Fruit fly (Drosophila melanogaster) whole organism, pupa: Measurements from ENCODE around the gene CG31268.

Experiments
- CG10348 ChIP-seq: fragments of 200-800 bp; sonication (Bioruptor generic); IDR thresholded peaks from 2 replicates; pipeline ENCODE4 v1.3.6; 2022; ENCODE audit warnings: missing biosample characterization, missing genetic modification characterization
- CG13204 ChIP-seq: fragments of 200-800 bp; sonication (Bioruptor generic); optimal IDR thresholded peaks from 2 replicates; lab custom pipeline; 2018; ENCODE audit warnings: missing biosample characterization, mild to moderate bottlenecking, missing genetic modification characterization, moderate library complexity
- CG15710 ChIP-seq: fragments of 200-800 bp; sonication (Bioruptor generic); optimal IDR thresholded peaks from 2 replicates; lab custom pipeline; 2018; ENCODE audit warnings: missing biosample characterization, mild to moderate bottlenecking, missing genetic modification characterization, moderate library complexity
- CG34367 ChIP-seq: fragments of 200-800 bp; sonication (Bioruptor generic); optimal IDR thresholded peaks from 2 replicates; lab custom pipeline; 2018; ENCODE audit warnings: missing biosample characterization, mild to moderate bottlenecking, missing genetic modification characterization
- CG4496 ChIP-seq: fragments of 200-800 bp; sonication (Bioruptor generic); IDR thresholded peaks from 3 replicates; pipeline ENCODE4 v1.3.6; 2022; ENCODE audit warnings: missing biosample characterization, missing genetic modification characterization
- CG8159 ChIP-seq: fragments of 200-800 bp; sonication (Bioruptor generic); optimal IDR thresholded peaks from 3 replicates; lab custom pipeline; 2018; ENCODE audit warnings: missing biosample characterization, mild to moderate bottlenecking, missing genetic modification characterization, moderate library complexity
- CG8301 ChIP-seq: fragments of 200-800 bp; sonication (Bioruptor generic); optimal IDR thresholded peaks from 2 replicates; lab custom pipeline; 2018; ENCODE audit warnings: missing biosample characterization, mild to moderate bottlenecking, missing genetic modification characterization
- CG9948 ChIP-seq: fragments of 200-800 bp; sonication (Bioruptor generic); optimal IDR thresholded peaks from 2 replicates; lab custom pipeline; 2018; ENCODE audit warnings: missing biosample characterization, mild to moderate bottlenecking, missing genetic modification characterization, moderate library complexity
- D1 ChIP-seq: fragments of 200-800 bp; sonication (Bioruptor generic); optimal IDR thresholded peaks from 2 replicates; lab custom pipeline; 2018; ENCODE audit warnings: missing biosample characterization, mild to moderate bottlenecking, missing genetic modification characterization, moderate library complexity
- EcR ChIP-seq: fragments of 200-800 bp; sonication (Bioruptor generic); optimal IDR thresholded peaks from 3 replicates; lab custom pipeline; 2019; ENCODE audit warnings: missing biosample characterization, missing genetic modification characterization, mild to moderate bottlenecking, moderate library complexity, missing genetic modification reagents
- Pif1A ChIP-seq: fragments of 200-800 bp; sonication (Bioruptor generic); optimal IDR thresholded peaks from 3 replicates; lab custom pipeline; 2016; ENCODE audit warnings: missing biosample characterization, missing genetic modification characterization
- fd96Ca ChIP-seq: fragments of 200-800 bp; sonication (Bioruptor generic); IDR thresholded peaks from 3 replicates; pipeline ENCODE4 v1.3.6; 2022; ENCODE audit warnings: missing biosample characterization, missing genetic modification characterization

- no peak for TF ChIP-seq CG4496
- TF ChIP-seq EcR (GFP tag; lab: Kevin White, UChicago), result no peak
- no peak for TF ChIP-seq CG34367 (tag; lab: Kevin White, UChicago)
- TF ChIP-seq CG8159 (tag; lab: Kevin White, UChicago), result no peak
- no peak for TF ChIP-seq CG15710 (tag; lab: Kevin White, UChicago)
- TF ChIP-seq CG13204 (GFP tag; lab: Kevin White, UChicago), result no peak
- TF ChIP-seq CG10348 (GFP tag; lab: Robert Waterston, UW), result no peak
- no peak for TF ChIP-seq CG9948 (tag; lab: Kevin White, UChicago)
- TF ChIP-seq Pif1A (GFP tag; lab: Kevin White, UChicago), result no peak
- TF ChIP-seq fd96Ca (GFP tag; lab: Robert Waterston, UW), result no peak
- no peak for TF ChIP-seq D1
- no peak for TF ChIP-seq CG8301 (tag; lab: Kevin White, UChicago)
Measured at dm6 chr3R:17039993-17040807, 8.6 kb downstream of the CG31268 start, which contains the start of the genes CG18213 and Trm7-32.
